Fruit fly (Drosophila melanogaster) whole organism, embryonic: Measurements from ENCODE around the gene Tet.

Source experiments
- ATbp ChIP-seq: fragments of 200-800 bp; sonication (Bioruptor generic); optimal IDR thresholded peaks from 2 replicates; lab custom pipeline; 2017; ENCODE audit warnings: missing biosample characterization, mild to moderate bottlenecking, missing genetic modification characterization, missing genetic modification reagents
- Abd-B ChIP-seq: fragments of 200-800 bp; sonication (Bioruptor generic); optimal IDR thresholded peaks from 2 replicates; lab custom pipeline; 2018; ENCODE audit warnings: missing biosample characterization, mild to moderate bottlenecking, missing genetic modification characterization, moderate library complexity
- Atf-2 ChIP-seq: fragments of 200-800 bp; sonication (Bioruptor generic); optimal IDR thresholded peaks from 2 replicates; lab custom pipeline; 2016; ENCODE audit warnings: missing biosample characterization, missing genetic modification characterization
- B-H2 ChIP-seq: fragments of 200-800 bp; sonication (Bioruptor generic); optimal IDR thresholded peaks from 2 replicates; lab custom pipeline; 2018; ENCODE audit warnings: missing biosample characterization, mild to moderate bottlenecking, missing genetic modification characterization
- CG10431 ChIP-seq: fragments of 200-800 bp; sonication (Bioruptor generic); optimal IDR thresholded peaks from 3 replicates; lab custom pipeline; 2018; ENCODE audit warnings: missing biosample characterization, mild to moderate bottlenecking, missing genetic modification characterization
- CG11695 ChIP-seq: fragments of 200-800 bp; sonication (Bioruptor generic); IDR thresholded peaks from 3 replicates; pipeline ENCODE4 v1.3.6; 2022; ENCODE audit warnings: missing biosample characterization, missing genetic modification characterization
- CG12299 ChIP-seq: fragments of 200-800 bp; sonication (Bioruptor generic); optimal IDR thresholded peaks from 2 replicates; lab custom pipeline; 2018; ENCODE audit warnings: missing biosample characterization, mild to moderate bottlenecking, missing genetic modification characterization
- CG13624 ChIP-seq: fragments of 200-800 bp; sonication (Bioruptor generic); optimal IDR thresholded peaks from 2 replicates; lab custom pipeline; 2016; ENCODE audit warnings: missing biosample characterization, missing genetic modification characterization
- CG16779 ChIP-seq: fragments of 200-800 bp; sonication (Bioruptor generic); IDR thresholded peaks from 2 replicates; pipeline ENCODE4 v1.3.6; 2022; ENCODE audit warnings: missing biosample characterization, missing genetic modification characterization
- CG17612 ChIP-seq: fragments of 200-800 bp; sonication (Bioruptor generic); IDR thresholded peaks from 2 replicates; pipeline ENCODE4 v1.3.6; 2022; ENCODE audit warnings: missing biosample characterization, missing genetic modification characterization
- CG18599 ChIP-seq: fragments of 200-800 bp; sonication (Bioruptor generic); optimal IDR thresholded peaks from 3 replicates; lab custom pipeline; 2017; ENCODE audit warnings: missing biosample characterization, missing genetic modification characterization, mild to moderate bottlenecking, moderate library complexity, missing genetic modification reagents
- CG3065 ChIP-seq: fragments of 200-800 bp; sonication (Bioruptor generic); optimal IDR thresholded peaks from 2 replicates; lab custom pipeline; 2016; ENCODE audit warnings: missing biosample characterization, missing genetic modification characterization
- CG34422 ChIP-seq: fragments of 200-800 bp; sonication (Bioruptor generic); IDR thresholded peaks from 3 replicates; pipeline ENCODE4 v1.3.6; 2022; ENCODE audit warnings: missing biosample characterization, missing genetic modification characterization
- CG3726 ChIP-seq: fragments of 200-800 bp; sonication (Bioruptor generic); IDR thresholded peaks from 3 replicates; pipeline ENCODE4, ENCODE4 v1.3.6; 2022; ENCODE audit warnings: missing biosample characterization, missing genetic modification characterization
- CG4424 ChIP-seq: fragments of 200-800 bp; sonication (Bioruptor generic); optimal IDR thresholded peaks from 3 replicates; lab custom pipeline; 2016; ENCODE audit warnings: missing biosample characterization, missing genetic modification characterization
- CG6254 ChIP-seq: fragments of 200-800 bp; sonication (Bioruptor generic); optimal IDR thresholded peaks from 3 replicates; lab custom pipeline; 2017; ENCODE audit warnings: mild to moderate bottlenecking, missing biosample characterization, missing genetic modification reagents, missing genetic modification characterization
- CG7271 ChIP-seq: fragments of 200-800 bp; sonication (Bioruptor generic); optimal IDR thresholded peaks from 2 replicates; lab custom pipeline; 2018; ENCODE audit warnings: missing biosample characterization, mild to moderate bottlenecking, missing genetic modification characterization, moderate library complexity
- CG8944 ChIP-seq: fragments of 200-800 bp; sonication (Bioruptor generic); optimal IDR thresholded peaks from 3 replicates; lab custom pipeline; 2016; ENCODE audit warnings: missing biosample characterization, missing genetic modification characterization
- CG9609 ChIP-seq: fragments of 200-800 bp; sonication (Bioruptor generic); optimal IDR thresholded peaks from 3 replicates; lab custom pipeline; 2016; ENCODE audit warnings: missing biosample characterization, missing genetic modification characterization
- Ets97D ChIP-seq: fragments of 200-800 bp; sonication (Bioruptor generic); optimal IDR thresholded peaks from 3 replicates; lab custom pipeline; 2016; ENCODE audit warnings: missing biosample characterization, missing genetic modification characterization
- H15 ChIP-seq: fragments of 200-800 bp; sonication (Bioruptor generic); IDR thresholded peaks from 3 replicates; pipeline ENCODE4 v1.3.6; 2022; ENCODE audit warnings: missing biosample characterization, missing genetic modification characterization
- HLHmδ ChIP-seq: fragments of 200-800 bp; sonication (Bioruptor generic); optimal IDR thresholded peaks from 2 replicates; lab custom pipeline; 2018; ENCODE audit warnings: missing biosample characterization, mild to moderate bottlenecking, missing genetic modification characterization, moderate library complexity
- Mes4 ChIP-seq: fragments of 200-800 bp; sonication (Bioruptor generic); optimal IDR thresholded peaks from 2 replicates; lab custom pipeline; 2016; ENCODE audit warnings: missing biosample characterization, missing genetic modification characterization
- Neu2 ChIP-seq: fragments of 200-800 bp; sonication (Bioruptor generic); optimal IDR thresholded peaks from 3 replicates; lab custom pipeline; 2016; ENCODE audit warnings: missing biosample characterization, missing genetic modification characterization, borderline replicate concordance
- Opbp ChIP-seq: fragments of 200-800 bp; sonication (Bioruptor generic); IDR thresholded peaks from 3 replicates; pipeline ENCODE4 v1.3.6; 2022; ENCODE audit warnings: missing biosample characterization, missing genetic modification characterization; ENCODE audit not compliant: partially characterized antibody
- Rx ChIP-seq: fragments of 200-800 bp; sonication (Bioruptor generic); IDR thresholded peaks from 2 replicates; pipeline ENCODE4 v1.3.6; 2022; ENCODE audit warnings: missing biosample characterization, missing genetic modification characterization
- Tbp ChIP-seq: fragments of >200 bp; optimal IDR thresholded peaks from 2 replicates; lab custom pipeline; 2018; ENCODE audit warnings: missing biosample characterization, missing genetic modification characterization
- Vsx1 ChIP-seq: fragments of 200-800 bp; sonication (Bioruptor generic); optimal IDR thresholded peaks from 2 replicates; lab custom pipeline; 2017; ENCODE audit warnings: missing biosample characterization, mild to moderate bottlenecking, missing genetic modification characterization, missing genetic modification reagents
- az2 ChIP-seq: fragments of 200-800 bp; sonication (Bioruptor generic); optimal IDR thresholded peaks from 3 replicates; lab custom pipeline; 2016; ENCODE audit warnings: missing biosample characterization, missing genetic modification characterization
- cad ChIP-seq: fragments of >200 bp; optimal IDR thresholded peaks from 2 replicates; lab custom pipeline; 2017; ENCODE audit warnings: missing biosample characterization, missing genetic modification characterization
- cg ChIP-seq: fragments of 200-800 bp; sonication (Bioruptor generic); optimal IDR thresholded peaks from 3 replicates; lab custom pipeline; 2019; ENCODE audit warnings: missing biosample characterization, mild to moderate bottlenecking, missing genetic modification characterization, moderate library complexity
- chif ChIP-seq, 2 experiments: fragments of 200-800 bp; sonication (Bioruptor generic); optimal IDR thresholded peaks; 3 replicates each; lab custom pipeline; 2016; ENCODE audit warnings: missing biosample characterization in 2 of 2, missing genetic modification characterization in 2 of 2
- cwo ChIP-seq: fragments of 200-800 bp; sonication (Bioruptor generic); optimal IDR thresholded peaks from 3 replicates; lab custom pipeline; 2017; ENCODE audit warnings: missing biosample characterization, missing genetic modification characterization, mild to moderate bottlenecking, moderate library complexity, missing genetic modification reagents
- dpn ChIP-seq, 2 experiments: fragments of 200-800 bp; sonication (Bioruptor generic); optimal IDR thresholded peaks; 3 replicates each; lab custom pipeline; 2016; ENCODE audit warnings: missing biosample characterization in 2 of 2, missing genetic modification characterization in 2 of 2
- grau ChIP-seq: fragments of 200-800 bp; optimal IDR thresholded peaks from 3 replicates; lab custom pipeline; 2019; ENCODE audit warnings: missing biosample characterization, mild to moderate bottlenecking, missing genetic modification characterization, moderate library complexity
- grn ChIP-seq: fragments of 200-800 bp; sonication (Bioruptor generic); optimal IDR thresholded peaks from 3 replicates; lab custom pipeline; 2017; ENCODE audit warnings: missing biosample characterization, missing genetic modification characterization
- gro ChIP-seq: fragments of 200-800 bp; sonication (Bioruptor generic); optimal IDR thresholded peaks from 2 replicates; lab custom pipeline; 2016; ENCODE audit warnings: missing biosample characterization, missing genetic modification characterization
- lola ChIP-seq, 3 experiments: fragments of >200 bp in 2 of 3; fragments of 200-800 bp in 1 of 3; sonication (Bioruptor generic) in 1 of 3; optimal IDR thresholded peaks; 2 replicates each; lab custom pipeline; 2017 to 2019; ENCODE audit warnings: missing biosample characterization in 3 of 3, missing genetic modification characterization in 3 of 3, mild to moderate bottlenecking in 1 of 3, moderate library complexity in 1 of 3
- lov ChIP-seq, 2 experiments: fragments of 200-800 bp in 1 of 2; fragments of >200 bp in 1 of 2; sonication (Bioruptor generic) in 1 of 2; IDR thresholded peaks in 1 of 2; optimal IDR thresholded peaks in 1 of 2; 2 replicates in 1 of 2; 3 replicates in 1 of 2; pipeline versions ENCODE4 v1.3.6 to Lab custom; 2017 to 2022; ENCODE audit warnings: missing biosample characterization in 1 of 2, missing genetic modification characterization in 1 of 2
- nerfin-1 ChIP-seq: fragments of 200-800 bp; sonication (Bioruptor generic); optimal IDR thresholded peaks from 3 replicates; lab custom pipeline; 2019; ENCODE audit warnings: missing biosample characterization, mild to moderate bottlenecking, missing genetic modification characterization, moderate library complexity
- pb ChIP-seq: fragments of 200-800 bp; sonication (Bioruptor generic); optimal IDR thresholded peaks from 3 replicates; lab custom pipeline; 2016; ENCODE audit warnings: missing biosample characterization, missing genetic modification characterization
- pnt ChIP-seq: fragments of 200-800 bp; sonication (Bioruptor generic); optimal IDR thresholded peaks from 3 replicates; lab custom pipeline; 2016; ENCODE audit warnings: missing biosample characterization, missing genetic modification characterization
- pzg ChIP-seq: fragments of 200-800 bp; sonication (Bioruptor generic); optimal IDR thresholded peaks from 3 replicates; lab custom pipeline; 2018; ENCODE audit warnings: missing biosample characterization, mild to moderate bottlenecking, missing genetic modification characterization, moderate library complexity
- salm ChIP-seq: fragments of 200-800 bp; sonication (Bioruptor generic); optimal IDR thresholded peaks from 2 replicates; lab custom pipeline; 2018; ENCODE audit warnings: missing biosample characterization, mild to moderate bottlenecking, missing genetic modification characterization
- sc ChIP-seq, 3 experiments: fragments of >200 bp in 2 of 3; fragments of 200-800 bp in 1 of 3; sonication (Bioruptor generic) in 1 of 3; optimal IDR thresholded peaks; 2 replicates in 2 of 3; 3 replicates in 1 of 3; lab custom pipeline; 2017; ENCODE audit warnings: mild to moderate bottlenecking in 1 of 3, missing biosample characterization in 1 of 3, missing genetic modification characterization in 1 of 3, missing genetic modification reagents in 1 of 3
- sens ChIP-seq: fragments of 200-800 bp; sonication (Bioruptor generic); peaks from one replicate; lab custom pipeline; 2016; ENCODE audit warnings: missing biosample characterization, missing genetic modification characterization
- sr ChIP-seq: fragments of 200-800 bp; sonication (Bioruptor generic); IDR thresholded peaks from 3 replicates; pipeline ENCODE4 v1.3.6; 2022; ENCODE audit warnings: missing biosample characterization, missing genetic modification characterization
- tgo ChIP-seq: fragments of 200-800 bp; sonication (Bioruptor generic); IDR thresholded peaks from 3 replicates; pipeline ENCODE4 v1.3.6; 2022; ENCODE audit warnings: missing biosample characterization, missing genetic modification characterization
- usp ChIP-seq: fragments of >200 bp; optimal IDR thresholded peaks from 2 replicates; lab custom pipeline; 2017; ENCODE audit warnings: missing biosample characterization, missing genetic modification characterization

Gene Tet

DNA sequence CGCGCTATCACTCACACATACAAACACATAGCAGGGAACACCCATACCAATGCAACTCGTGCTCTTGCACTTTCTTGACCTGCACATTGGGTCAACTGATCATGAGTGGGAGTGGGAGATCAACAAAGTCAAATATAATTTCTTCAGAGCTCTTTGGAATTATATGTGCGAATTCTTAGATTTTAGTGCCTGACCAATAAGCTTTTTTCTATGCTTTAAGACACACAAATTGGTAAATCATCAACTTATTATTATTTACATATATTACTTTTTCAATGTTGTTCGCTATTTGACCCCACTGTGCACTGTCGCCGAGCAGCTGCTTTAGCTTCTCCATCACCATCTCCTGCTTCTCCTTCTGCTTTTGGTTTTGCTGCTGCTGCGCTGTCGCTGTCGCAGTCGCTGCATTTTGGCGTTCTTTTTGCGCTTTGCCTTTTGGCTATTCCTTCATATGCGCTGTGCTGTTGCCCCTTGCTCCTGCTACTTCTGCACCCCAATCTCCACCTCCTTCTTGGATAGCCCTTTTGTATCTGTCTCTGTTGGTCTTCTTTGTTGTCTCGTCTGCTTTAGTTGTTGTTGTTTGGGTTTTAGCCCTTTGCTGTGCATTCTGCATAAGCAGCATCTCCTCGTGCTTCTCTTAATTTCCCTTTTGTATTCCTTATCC lies 54.8 kb downstream of the Tet start (continued):
- TF ChIP-seq CG16779 (GFP tag; lab: Robert Waterston, UW) (no peak), chif (GFP tag; optimal IDR thresholded peaks at IDR 0.05; lab: Kevin White, UChicago) (peak; percentile 13 to 44), sens (GFP tag; lab: Kevin White, UChicago) (peak; percentile 87), CG8944 (no peak), cad (GFP tag; lab: Kevin White, UChicago) (no peak), gro (GFP tag; lab: Kevin White, UChicago) (no peak), nerfin-1 (tag; lab: Kevin White, UChicago) (no peak), cwo (no peak), pzg (GFP tag; lab: Kevin White, UChicago) (no peak), CG3726 (GFP tag; lab: Robert Waterston, UW) (no peak), Abd-B (GFP tag; lab: Kevin White, UChicago) (peak; percentile 7), H15 (GFP tag; lab: Robert Waterston, UW) (0 out of 3 replicates have a peak, but pooled peaks have one; percentile 14), Atf-2 (GFP tag; lab: Kevin White, UChicago) (no peak), CG12299 (tag; lab: Kevin White, UChicago) (no peak), CG13624 (GFP tag; lab: Kevin White, UChicago) (no peak), Rx (GFP tag; lab: Robert Waterston, UW) (no peak), sc (optimal IDR thresholded peaks at IDR 0.05; lab: Kevin White, UChicago) (no peak), sc (GFP tag; optimal IDR thresholded peaks at IDR 0.05; lab: Kevin White, UChicago) (peak; percentile 75), cg (GFP tag; lab: Kevin White, UChicago) (no peak), lov (optimal IDR thresholded peaks at IDR 0.05; lab: Kevin White, UChicago) (no peak), lov (GFP tag; IDR thresholded peaks at IDR 0.05; lab: Robert Waterston, UW) (0 out of 3 replicates have a peak, but pooled peaks have one; percentile 46), grau (peak; percentile 56), CG34422 (GFP tag; lab: Robert Waterston, UW) (peak; percentile 30; the same call in 1 of the 3 replicates), B-H2 (GFP tag; lab: Kevin White, UChicago) (no peak), CG3065 (GFP tag; lab: Kevin White, UChicago) (no peak), ATbp (GFP tag; lab: Kevin White, UChicago) (peak; percentile 70), usp (no peak), Tbp (no peak), az2 (GFP tag; lab: Kevin White, UChicago) (peak; percentile 47), tgo (GFP tag; lab: Robert Waterston, UW) (no peak), lola (GFP tag; optimal IDR thresholded peaks at IDR 0.05; lab: Kevin White, UChicago) (peak in 1 of 3 experiments; percentile 66), Mes4 (GFP tag; lab: Kevin White, UChicago) (no peak), Vsx1 (GFP tag; lab: Kevin White, UChicago) (no peak), CG9609 (GFP tag; lab: Kevin White, UChicago) (no peak), Neu2 (GFP tag; lab: Kevin White, UChicago) (no peak), salm (peak; percentile 32), CG17612 (GFP tag; lab: Robert Waterston, UW) (peak; percentile 40; the same call in 1 of the 2 replicates), CG4424 (GFP tag; lab: Kevin White, UChicago) (peak; percentile 35), pb (no peak), CG7271 (tag; lab: Kevin White, UChicago) (no peak), HLHmδ (no peak), dpn (GFP tag; optimal IDR thresholded peaks at IDR 0.05; lab: Kevin White, UChicago) (peak in 1 of 2 experiments; percentile 49), Opbp (GFP tag; lab: Robert Waterston, UW) (no peak), CG6254 (GFP tag; lab: Kevin White, UChicago) (peak; percentile 64), CG10431 (GFP tag; lab: Kevin White, UChicago) (peak; percentile 16), grn (GFP tag; lab: Kevin White, UChicago) (no peak), pnt (peak; percentile 10), CG18599 (GFP tag; lab: Kevin White, UChicago) (peak; percentile 31), CG11695 (GFP tag; lab: Robert Waterston, UW) (0 out of 3 replicates have a peak, but pooled peaks have one; percentile 38), Ets97D (GFP tag; lab: Kevin White, UChicago) (no peak), sr (GFP tag; lab: Robert Waterston, UW) (no peak)
